Fruit fly (Drosophila melanogaster) whole organism, pupa: Measurements from ENCODE around the gene CG7607.

ENCODE experiments used
- CG12605 ChIP-seq: fragments of 200-800 bp; sonication (Bioruptor generic); IDR thresholded peaks from 2 replicates; pipeline ENCODE4 v1.3.6; 2022; ENCODE audit warnings: missing biosample characterization, missing genetic modification characterization
- CG14655 ChIP-seq: fragments of 200-800 bp; sonication (Bioruptor generic); optimal IDR thresholded peaks from 3 replicates; lab custom pipeline; 2017; ENCODE audit warnings: mild to moderate bottlenecking, missing biosample characterization, missing genetic modification reagents, missing genetic modification characterization
- CG15710 ChIP-seq: fragments of 200-800 bp; sonication (Bioruptor generic); optimal IDR thresholded peaks from 2 replicates; lab custom pipeline; 2018; ENCODE audit warnings: missing biosample characterization, mild to moderate bottlenecking, missing genetic modification characterization, moderate library complexity
- CG17806 ChIP-seq: fragments of 200-800 bp; sonication (Bioruptor generic); optimal IDR thresholded peaks from 2 replicates; lab custom pipeline; 2018; ENCODE audit warnings: missing biosample characterization, mild to moderate bottlenecking, missing genetic modification characterization, moderate library complexity
- CG32121 ChIP-seq: fragments of 200-800 bp; sonication (Bioruptor generic); IDR thresholded peaks from 2 replicates; pipeline ENCODE4 v1.3.6; 2022; ENCODE audit warnings: missing biosample characterization, missing genetic modification characterization
- CG34367 ChIP-seq: fragments of 200-800 bp; sonication (Bioruptor generic); optimal IDR thresholded peaks from 2 replicates; lab custom pipeline; 2018; ENCODE audit warnings: missing biosample characterization, mild to moderate bottlenecking, missing genetic modification characterization
- CG4496 ChIP-seq: fragments of 200-800 bp; sonication (Bioruptor generic); IDR thresholded peaks from 3 replicates; pipeline ENCODE4 v1.3.6; 2022; ENCODE audit warnings: missing biosample characterization, missing genetic modification characterization
- CG8159 ChIP-seq: fragments of 200-800 bp; sonication (Bioruptor generic); optimal IDR thresholded peaks from 3 replicates; lab custom pipeline; 2018; ENCODE audit warnings: missing biosample characterization, mild to moderate bottlenecking, missing genetic modification characterization, moderate library complexity
- CG9948 ChIP-seq: fragments of 200-800 bp; sonication (Bioruptor generic); optimal IDR thresholded peaks from 2 replicates; lab custom pipeline; 2018; ENCODE audit warnings: missing biosample characterization, mild to moderate bottlenecking, missing genetic modification characterization, moderate library complexity
- D1 ChIP-seq: fragments of 200-800 bp; sonication (Bioruptor generic); optimal IDR thresholded peaks from 2 replicates; lab custom pipeline; 2018; ENCODE audit warnings: missing biosample characterization, mild to moderate bottlenecking, missing genetic modification characterization, moderate library complexity
- EcR ChIP-seq: fragments of 200-800 bp; sonication (Bioruptor generic); optimal IDR thresholded peaks from 3 replicates; lab custom pipeline; 2019; ENCODE audit warnings: missing biosample characterization, missing genetic modification characterization, mild to moderate bottlenecking, moderate library complexity, missing genetic modification reagents
- Snoo ChIP-seq: fragments of 200-800 bp; sonication (Bioruptor generic); optimal IDR thresholded peaks from 3 replicates; lab custom pipeline; 2017; ENCODE audit warnings: missing biosample characterization, mild to moderate bottlenecking, missing genetic modification characterization, inconsistent platforms
- fd96Ca ChIP-seq: fragments of 200-800 bp; sonication (Bioruptor generic); IDR thresholded peaks from 3 replicates; pipeline ENCODE4 v1.3.6; 2022; ENCODE audit warnings: missing biosample characterization, missing genetic modification characterization
- gl ChIP-seq: fragments of 200-800 bp; sonication (Bioruptor generic); optimal IDR thresholded peaks from 2 replicates; lab custom pipeline; 2018; ENCODE audit warnings: missing biosample characterization, mild to moderate bottlenecking, missing genetic modification characterization

DNA sequence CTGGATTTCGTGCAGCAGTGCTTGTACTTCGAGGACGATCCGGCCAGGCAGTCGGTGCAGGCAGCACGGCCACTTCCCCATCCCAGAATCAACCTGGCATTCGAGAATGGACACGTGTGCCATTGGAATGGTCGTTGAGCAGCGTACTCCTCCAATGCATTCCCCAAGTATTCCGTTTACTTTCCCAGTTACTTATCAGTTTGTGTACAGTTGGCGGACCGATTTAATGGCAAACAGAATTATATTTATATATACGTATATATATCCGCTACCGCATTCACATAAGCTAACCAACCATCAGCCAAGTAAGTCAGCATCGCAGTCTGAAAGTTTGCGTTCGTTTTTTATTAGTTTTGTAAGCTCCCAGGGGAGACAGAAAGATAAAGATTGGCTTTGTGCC lies 14.2 kb downstream of the CG7607 start:
- TF ChIP-seq Snoo (tag; lab: Kevin White, UChicago) (no peak), CG14655 (GFP tag; lab: Kevin White, UChicago) (no peak), CG32121 (GFP tag; lab: Robert Waterston, UW) (no peak), CG12605 (no peak), D1 (tag; lab: Kevin White, UChicago) (no peak), CG4496 (GFP tag; lab: Robert Waterston, UW) (0 out of 3 replicates have a peak, but pooled peaks have one; percentile 9), CG9948 (tag; lab: Kevin White, UChicago) (no peak), CG34367 (tag; lab: Kevin White, UChicago) (peak; percentile 10), EcR (GFP tag; lab: Kevin White, UChicago) (no peak), gl (tag; lab: Kevin White, UChicago) (peak; percentile 35), CG15710 (no peak), fd96Ca (no peak), CG8159 (no peak), CG17806 (no peak)
